Worm (Caenorhabditis elegans): ENCODE measurements around the gene vit-5.

DNA sequence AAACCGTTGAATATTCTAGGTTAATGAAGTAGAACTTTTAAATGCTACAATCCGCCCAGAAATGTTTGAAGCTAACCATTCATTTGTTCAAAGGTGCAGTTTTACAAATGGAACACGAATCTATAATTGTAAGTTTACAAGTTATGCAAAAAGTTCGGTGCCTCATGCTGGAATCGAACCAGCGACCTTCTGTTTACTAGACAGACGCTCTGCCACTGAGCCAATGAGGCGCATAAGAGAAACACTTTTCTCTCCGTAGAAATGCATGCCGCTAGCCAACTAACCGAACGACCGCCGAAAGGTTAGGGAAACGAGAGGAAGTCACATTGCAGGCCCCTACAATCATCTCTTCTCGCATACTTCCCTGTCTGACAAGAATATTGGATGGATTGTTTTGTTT, 32.0 kb upstream of the vit-5 start:
- TF ChIP-seq ama-1 (optimal IDR thresholded peaks at IDR 0.05) (no peak), unc-39 (tag; optimal IDR thresholded peaks at IDR 0.05) (no peak), lin-15B (tag; optimal IDR thresholded peaks at IDR 0.05) (no peak), fkh-10 (GFP tag; optimal IDR thresholded peaks at IDR 0.05) (peak; percentile 4), ceh-82 (tag; optimal IDR thresholded peaks at IDR 0.05) (no peak), nfya-1 (tag; optimal IDR thresholded peaks at IDR 0.05; ENCODE audit: insufficient read depth) (peak; percentile 57), nhr-12 (tag; optimal IDR thresholded peaks at IDR 0.05) (no peak), fos-1 (tag; optimal IDR thresholded peaks at IDR 0.05) (no peak)

Measured in whole organism, L3 larva.